Worm (Caenorhabditis elegans): Measurements from ENCODE around the gene slc-17.2.

DNA sequence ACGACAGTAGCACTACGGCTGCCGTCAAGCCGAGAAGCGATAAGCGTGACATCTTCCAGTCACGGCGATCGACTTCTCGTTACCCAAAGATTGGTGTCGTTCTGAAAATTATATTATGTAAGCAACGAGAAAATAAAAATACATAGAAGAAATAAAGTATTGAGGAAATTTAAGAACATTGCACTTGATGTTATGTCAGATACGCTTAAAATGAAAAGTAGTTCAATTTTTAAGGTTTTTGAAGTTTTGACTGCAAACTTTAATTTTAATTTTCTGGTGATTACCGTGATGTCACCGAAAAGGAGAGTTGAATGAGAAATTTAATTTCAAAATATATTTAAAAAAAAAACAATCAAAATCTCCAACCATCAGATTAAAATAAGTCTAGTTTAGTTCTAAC, 45.6 kb downstream of the slc-17.2 start, which contains the start of gene emb-9:
- no peak for TF ChIP-seq nhr-77 (tag; optimal IDR thresholded peaks at IDR 0.05)
- no peak for TF ChIP-seq blmp-1 (tag; optimal IDR thresholded peaks at IDR 0.05)
- TF ChIP-seq nhr-90 (tag; optimal IDR thresholded peaks at IDR 0.05; ENCODE audit: poor library complexity) = no peak
